Fruit fly (Drosophila melanogaster): ENCODE data around the gene OtopLa.

dm6 chrX:5593868-5594267 lies 54.4 kb downstream of the OtopLa start, which contains the start of gene Vsx1:
- TF ChIP-seq psq (optimal IDR thresholded peaks at IDR 0.05) (no peak), insv (optimal IDR thresholded peaks at IDR 0.05) (no peak), ttk (optimal IDR thresholded peaks at IDR 0.05) (no peak), Sin3A (optimal IDR thresholded peaks at IDR 0.05) (no peak), h (optimal IDR thresholded peaks at IDR 0.05) (no peak), Myc (optimal IDR thresholded peaks at IDR 0.05) (no peak)

Measured in Kc167 (cell line).